Worm (Caenorhabditis elegans) whole organism, L4/young adult: ENCODE data around the gene T26H5.11.

Source experiments
- W03F9.2 ChIP-seq: fragments of 150-350 bp; optimal IDR thresholded peaks from 2 replicates; lab custom pipeline; 2014; ENCODE audit warnings: missing biosample characterization, missing genetic modification characterization
- dao-5 ChIP-seq: sonication (generic microtip); optimal IDR thresholded peaks from 2 replicates; lab custom pipeline; 2016; ENCODE audit warnings: missing genotype, missing genetic modification characterization, moderate library complexity, missing compliant biosample characterization
- him-1 ChIP-seq: sonication (generic microtip); optimal IDR thresholded peaks from 2 replicates; lab custom pipeline; 2016; ENCODE audit warnings: missing genotype, missing genetic modification reagents, missing genetic modification characterization, missing compliant biosample characterization

T26H5.11 gene

ce11 chrV:15398728-15399127 lies 45.4 kb downstream of the T26H5.11 start, which contains the start of gene fbxa-199:
fbxa-199 (minus strand) TSS chrV:15398828.
- no peak for TF ChIP-seq dao-5 (tag; lab: Kevin White, UChicago)
- TF ChIP-seq him-1 = no peak
- no peak for TF ChIP-seq W03F9.2 (tag; lab: Kevin White, UChicago)

- TF ChIP-seq dao-5 (tag; lab: Kevin White, UChicago) = no peak
- TF ChIP-seq him-1 = no peak
- no peak for TF ChIP-seq W03F9.2 (tag; lab: Kevin White, UChicago)
Measured at ce11 chrV:15397139-15397538, 46.9 kb downstream of the T26H5.11 start.

ce11 chrV:15395347-15395746 lies 48.7 kb downstream of the T26H5.11 start, which contains the start of gene cyb-3:
cyb-3 (plus strand) TSS chrV:15395696.
- TF ChIP-seq W03F9.2 (tag; lab: Kevin White, UChicago) (no peak), dao-5 (tag; lab: Kevin White, UChicago) (no peak), him-1 (no peak)

ce11 chrV:15394906-15395305 lies 49.2 kb downstream of the T26H5.11 start, which contains the start of gene T06E6.1:
T06E6.1 (minus strand) TSS chrV:15394961.
- TF ChIP-seq W03F9.2 (tag; lab: Kevin White, UChicago) = no peak
- no peak for TF ChIP-seq him-1
- TF ChIP-seq dao-5 (tag; lab: Kevin White, UChicago) = no peak
